Worm (Caenorhabditis elegans): ENCODE results near the gene sgo-1.
A peak's percentile ranks its signal among the peaks of the same experiment; 100 is the strongest.

Gene sgo-1

ce11 chrIV:7790151-7790691 lies 6.1 kb downstream of the sgo-1 start:
- TF ChIP-seq ceh-43 (GFP tag; optimal IDR thresholded peaks at IDR 0.05) (no peak), flh-1 (GFP tag; optimal IDR thresholded peaks at IDR 0.05) (no peak), snpc-4 (tag; optimal IDR thresholded peaks at IDR 0.05) (no peak), mls-2 (tag; optimal IDR thresholded peaks at IDR 0.05) (no peak), elt-1 (tag; optimal IDR thresholded peaks at IDR 0.05; ENCODE audit: borderline replicate concordance, insufficient read depth) (no peak), unc-39 (tag; optimal IDR thresholded peaks at IDR 0.05) (no peak), M03D4.4 (tag; optimal IDR thresholded peaks at IDR 0.05) (no peak), cnd-1 (tag; optimal IDR thresholded peaks at IDR 0.05) (no peak), nhr-12 (tag; optimal IDR thresholded peaks at IDR 0.05) (no peak), ceh-39 (tag; optimal IDR thresholded peaks at IDR 0.05) (no peak), lin-32 (GFP tag; optimal IDR thresholded peaks at IDR 0.05) (no peak), blmp-1 (tag; optimal IDR thresholded peaks at IDR 0.05) (no peak), unc-62 (GFP tag; optimal IDR thresholded peaks at IDR 0.05) (no peak), bed-3 (GFP tag; optimal IDR thresholded peaks at IDR 0.05) (no peak), ham-2 (GFP tag; optimal IDR thresholded peaks at IDR 0.05) (no peak), ztf-11 (tag; optimal IDR thresholded peaks at IDR 0.05) (no peak), unc-120 (tag; optimal IDR thresholded peaks at IDR 0.05; ENCODE audit: poor library complexity, severe bottlenecking) (no peak)

- TF ChIP-seq mep-1 (tag; optimal IDR thresholded peaks at IDR 0.05): no peak
- no peak for TF ChIP-seq ceh-39 (tag; optimal IDR thresholded peaks at IDR 0.05)
- TF ChIP-seq lsy-2 (tag; optimal IDR thresholded peaks at IDR 0.05): peak; percentile 25
- no peak for TF ChIP-seq nhr-2 (tag; optimal IDR thresholded peaks at IDR 0.05)
- no peak for TF ChIP-seq flh-1 (GFP tag; optimal IDR thresholded peaks at IDR 0.05)
- no peak for TF ChIP-seq mab-5 (tag; optimal IDR thresholded peaks at IDR 0.05)
- no peak for TF ChIP-seq blmp-1 (tag; optimal IDR thresholded peaks at IDR 0.05)
- TF ChIP-seq cnd-1 (tag; optimal IDR thresholded peaks at IDR 0.05): no peak
- TF ChIP-seq nhr-12 (tag; optimal IDR thresholded peaks at IDR 0.05): no peak
- TF ChIP-seq nhr-237 (tag; optimal IDR thresholded peaks at IDR 0.05): no peak
- TF ChIP-seq mls-2 (tag; optimal IDR thresholded peaks at IDR 0.05): no peak
- peak; percentile 17 for TF ChIP-seq sem-2 (GFP tag; optimal IDR thresholded peaks at IDR 0.05)
- no peak for TF ChIP-seq nhr-76 (tag; optimal IDR thresholded peaks at IDR 0.05)
- TF ChIP-seq hlh-1 (tag; optimal IDR thresholded peaks at IDR 0.05): peak; percentile 7
- TF ChIP-seq ceh-43 (GFP tag; optimal IDR thresholded peaks at IDR 0.05): no peak
These were observed 6.7 kb downstream of the sgo-1 start, which contains the start of gene imp-3 for ce11 chrIV:7789521-7789949. TSS of gene imp-3 (minus strand) at chrIV:7789613.

- TF ChIP-seq pha-4 (tag; optimal IDR thresholded peaks at IDR 0.05) (no peak), blmp-1 (tag; optimal IDR thresholded peaks at IDR 0.05) (no peak), nhr-28 (tag; optimal IDR thresholded peaks at IDR 0.05) (no peak), mep-1 (tag; optimal IDR thresholded peaks at IDR 0.05) (peak; percentile 64), elt-3 (tag; optimal IDR thresholded peaks at IDR 0.05) (no peak), lsy-2 (tag; optimal IDR thresholded peaks at IDR 0.05) (peak; percentile 41), unc-120 (tag; optimal IDR thresholded peaks at IDR 0.05; ENCODE audit: poor library complexity, severe bottlenecking) (no peak), mab-5 (tag; optimal IDR thresholded peaks at IDR 0.05) (no peak), ces-1 (GFP tag; optimal IDR thresholded peaks at IDR 0.05) (peak; percentile 15), mls-2 (tag; optimal IDR thresholded peaks at IDR 0.05) (peak; percentile 17), drap-1 (GFP tag; optimal IDR thresholded peaks at IDR 0.05) (no peak), elt-1 (tag; optimal IDR thresholded peaks at IDR 0.05; ENCODE audit: borderline replicate concordance, insufficient read depth) (no peak)
These were observed 10.7 kb downstream of the sgo-1 start, which contains the start of gene tag-322 for ce11 chrIV:7785506-7786065. TSS of gene tag-322 (minus strand) at chrIV:7785556.

ce11 chrIV:7783801-7784411 lies 12.4 kb downstream of the sgo-1 start, which contains the start of gene tag-321:
TSS of gene tag-321 (minus strand) at chrIV:7783851.
- TF ChIP-seq ham-2 (GFP tag; optimal IDR thresholded peaks at IDR 0.05) (no peak), nhr-237 (tag; optimal IDR thresholded peaks at IDR 0.05) (no peak), blmp-1 (tag; optimal IDR thresholded peaks at IDR 0.05) (no peak), pha-4 (tag; optimal IDR thresholded peaks at IDR 0.05) (no peak), zip-8 (tag; optimal IDR thresholded peaks at IDR 0.05) (no peak), nhr-28 (tag; optimal IDR thresholded peaks at IDR 0.05) (no peak), lsy-2 (tag; optimal IDR thresholded peaks at IDR 0.05) (no peak), drap-1 (GFP tag; optimal IDR thresholded peaks at IDR 0.05) (no peak), mls-2 (tag; optimal IDR thresholded peaks at IDR 0.05) (no peak), tbx-8 (GFP tag; optimal IDR thresholded peaks at IDR 0.05) (no peak), ceh-43 (GFP tag; optimal IDR thresholded peaks at IDR 0.05) (no peak), nhr-12 (tag; optimal IDR thresholded peaks at IDR 0.05) (no peak), ceh-83 (GFP tag; optimal IDR thresholded peaks at IDR 0.05) (no peak), sem-2 (GFP tag; optimal IDR thresholded peaks at IDR 0.05) (no peak), unc-39 (tag; optimal IDR thresholded peaks at IDR 0.05) (no peak), ceh-39 (tag; optimal IDR thresholded peaks at IDR 0.05) (no peak), flh-1 (GFP tag; optimal IDR thresholded peaks at IDR 0.05) (no peak)

Measured in whole organism, mixed stage, embryonic.